In the genomic region with DNA sequence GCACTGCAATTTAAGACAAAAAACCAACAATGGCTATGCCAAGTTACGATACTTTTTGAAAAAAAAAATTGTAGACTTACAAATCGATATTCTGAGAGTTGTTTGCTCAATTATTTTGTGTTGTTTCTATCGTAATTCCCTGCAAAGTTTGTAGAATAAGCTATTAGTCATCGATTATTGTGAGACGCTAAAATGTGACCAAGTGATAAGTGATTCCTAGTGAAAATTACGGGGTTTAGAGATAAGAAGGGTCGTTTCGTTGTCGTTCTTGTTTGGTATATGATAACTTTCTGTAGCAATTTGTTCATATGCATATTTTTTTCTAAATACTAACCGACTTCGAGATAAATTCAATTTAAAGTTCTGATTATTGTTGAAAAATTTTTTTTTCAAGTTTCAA, we compare ENCODE assay signal across 1 worm cellular context.
TF ChIP-seq lines count a peak whose summit lies in the region.

No protein-coding gene starts in this region.

TF ChIP-seq in whole organism, L4 larva, 104 proteins besides CTCF, POLR2A, EP300 and RAD21 (continued from another document):
- TF ChIP-seq dmd-6 (GFP tag; IDR thresholded peaks at IDR 0.05; lab: Robert Waterston, UW), result peak; percentile 48
